Worm (Caenorhabditis elegans) whole organism, late embryonic: ENCODE measurements around the gene fbxa-184.

Source experiments
- F13H6.1 ChIP-seq: sonication (generic microtip); optimal IDR thresholded peaks from 2 replicates; lab custom pipeline; 2016; ENCODE audit warnings: missing genetic modification characterization, missing compliant biosample characterization
- K02D7.2 ChIP-seq: sonication (generic microtip); optimal IDR thresholded peaks from 2 replicates; lab custom pipeline; 2017; ENCODE audit warnings: mild to moderate bottlenecking, missing genetic modification characterization, missing compliant biosample characterization
- T23F11.4 ChIP-seq: fragments of 200-800 bp; sonication (Bioruptor generic); optimal IDR thresholded peaks from 2 replicates; lab custom pipeline; 2018; ENCODE audit warnings: mild to moderate bottlenecking, missing genetic modification characterization, missing compliant biosample characterization
- Y22D7AL.16 ChIP-seq: sonication (generic microtip); optimal IDR thresholded peaks from 2 replicates; lab custom pipeline; 2016; ENCODE audit warnings: missing genetic modification characterization, missing compliant biosample characterization
- ahr-1 ChIP-seq: sonication (generic microtip); optimal IDR thresholded peaks from 2 replicates; lab custom pipeline; 2016; ENCODE audit warnings: missing genetic modification characterization, missing compliant biosample characterization
- ama-1 ChIP-seq: fragments of 150-350 bp; optimal IDR thresholded peaks from 2 replicates; lab custom pipeline; 2014
- ceh-14 ChIP-seq: sonication (generic microtip); optimal IDR thresholded peaks from 2 replicates; lab custom pipeline; 2016; ENCODE audit warnings: missing genotype, missing genetic modification characterization, missing compliant biosample characterization
- ceh-18 ChIP-seq: sonication (generic microtip); optimal IDR thresholded peaks from 2 replicates; lab custom pipeline; 2016; ENCODE audit warnings: missing genetic modification characterization, missing compliant biosample characterization
- ceh-19 ChIP-seq: fragments of 200-800 bp; sonication (Bioruptor generic); optimal IDR thresholded peaks from 2 replicates; lab custom pipeline; 2018; ENCODE audit warnings: mild to moderate bottlenecking, missing genetic modification characterization, missing compliant biosample characterization
- ceh-22 ChIP-seq: sonication (generic microtip); optimal IDR thresholded peaks from 2 replicates; lab custom pipeline; 2017; ENCODE audit warnings: missing biosample characterization, missing genetic modification characterization
- ceh-24 ChIP-seq: sonication (generic microtip); optimal IDR thresholded peaks from 2 replicates; lab custom pipeline; 2016; ENCODE audit warnings: mild to moderate bottlenecking, missing genetic modification characterization, missing compliant biosample characterization
- ceh-30 ChIP-seq: fragments of 150-350 bp; optimal IDR thresholded peaks from 2 replicates; lab custom pipeline; 2014; ENCODE audit warnings: missing biosample characterization, missing genetic modification characterization
- ceh-45 ChIP-seq: fragments of 200-800 bp; sonication (Bioruptor generic); IDR thresholded peaks from 2 replicates; pipeline ENCODE4 v1.3.6; 2022; ENCODE audit warnings: missing genetic modification reagents, missing genetic modification characterization, missing compliant biosample characterization
- ceh-48 ChIP-seq: sonication (generic microtip); optimal IDR thresholded peaks from 2 replicates; lab custom pipeline; 2016; ENCODE audit warnings: missing genetic modification characterization, inconsistent platforms, missing compliant biosample characterization
- che-1 ChIP-seq: sonication (generic microtip); optimal IDR thresholded peaks from 2 replicates; lab custom pipeline; 2016; ENCODE audit warnings: mild to moderate bottlenecking, missing genetic modification characterization, missing compliant biosample characterization
- dmd-4 ChIP-seq: sonication (generic microtip); optimal IDR thresholded peaks from 2 replicates; lab custom pipeline; 2016; ENCODE audit warnings: borderline replicate concordance, missing genetic modification characterization, missing compliant biosample characterization
- elt-2 ChIP-seq: sonication (generic microtip); optimal IDR thresholded peaks from 2 replicates; lab custom pipeline; 2016; ENCODE audit warnings: missing genetic modification reagents, missing genetic modification characterization, missing compliant biosample characterization
- elt-4 ChIP-seq: sonication (generic microtip); optimal IDR thresholded peaks from 2 replicates; lab custom pipeline; 2016; ENCODE audit warnings: missing genetic modification characterization, missing compliant biosample characterization
- ets-4 ChIP-seq: sonication (generic microtip); optimal IDR thresholded peaks from 2 replicates; lab custom pipeline; 2016; ENCODE audit warnings: missing genetic modification characterization, missing compliant biosample characterization
- fax-1 ChIP-seq: sonication (generic microtip); optimal IDR thresholded peaks from 2 replicates; lab custom pipeline; 2016; ENCODE audit warnings: missing genotype, missing genetic modification characterization, missing compliant biosample characterization
- fkh-10 ChIP-seq: fragments of 150-350 bp; optimal IDR thresholded peaks from 2 replicates; lab custom pipeline; 2014; ENCODE audit warnings: missing biosample characterization, missing genetic modification reagents, missing genetic modification characterization
- gmeb-2 ChIP-seq: sonication (generic microtip); optimal IDR thresholded peaks from 2 replicates; lab custom pipeline; 2016; ENCODE audit warnings: missing genetic modification characterization, inconsistent platforms, missing compliant biosample characterization
- hlh-13 ChIP-seq: fragments of 200-800 bp; sonication (Bioruptor generic); optimal IDR thresholded peaks from 2 replicates; lab custom pipeline; 2018; ENCODE audit warnings: mild to moderate bottlenecking, missing genetic modification characterization, missing compliant biosample characterization
- hlh-15 ChIP-seq: sonication (generic microtip); optimal IDR thresholded peaks from 2 replicates; lab custom pipeline; 2016; ENCODE audit warnings: missing genetic modification characterization, missing compliant biosample characterization
- hlh-30 ChIP-seq: sonication (generic microtip); optimal IDR thresholded peaks from 2 replicates; lab custom pipeline; 2017; ENCODE audit warnings: antibody characterized with exemption, missing genetic modification characterization, missing compliant biosample characterization; ENCODE audit not compliant: insufficient read depth
- lim-6 ChIP-seq: sonication (generic microtip); optimal IDR thresholded peaks from 2 replicates; lab custom pipeline; 2016; ENCODE audit warnings: missing genetic modification characterization, missing compliant biosample characterization
- madf-2 ChIP-seq: sonication (generic microtip); optimal IDR thresholded peaks from 2 replicates; lab custom pipeline; 2017; ENCODE audit warnings: missing genetic modification characterization, missing compliant biosample characterization
- mec-3 ChIP-seq: sonication (generic microtip); optimal IDR thresholded peaks from 2 replicates; lab custom pipeline; 2016; ENCODE audit warnings: borderline replicate concordance, missing genetic modification characterization, missing compliant biosample characterization
- nfya-1 ChIP-seq: sonication (generic microtip); optimal IDR thresholded peaks from 2 replicates; lab custom pipeline; 2017; ENCODE audit warnings: missing genetic modification characterization, mild to moderate bottlenecking, missing compliant biosample characterization, antibody characterized with exemption, moderate library complexity
- nhr-11 ChIP-seq: fragments of 150-350 bp; optimal IDR thresholded peaks from 2 replicates; lab custom pipeline; 2014; ENCODE audit warnings: missing biosample characterization, missing genetic modification characterization
- npax-4 ChIP-seq: sonication (generic microtip); optimal IDR thresholded peaks from 2 replicates; lab custom pipeline; 2016; ENCODE audit warnings: missing genetic modification characterization, missing compliant biosample characterization
- odd-2 ChIP-seq: sonication (generic microtip); optimal IDR thresholded peaks from 2 replicates; lab custom pipeline; 2017; ENCODE audit warnings: antibody characterized with exemption, mild to moderate bottlenecking, missing genetic modification characterization, missing compliant biosample characterization
- pha-4 ChIP-seq: fragments of 150-350 bp; optimal IDR thresholded peaks from 2 replicates; lab custom pipeline; 2018; ENCODE audit warnings: missing biosample characterization, missing genetic modification reagents, missing genetic modification characterization
- sdc-2 ChIP-seq: sonication (generic microtip); optimal IDR thresholded peaks from 2 replicates; lab custom pipeline; 2016; ENCODE audit warnings: missing genotype, missing genetic modification characterization, missing compliant biosample characterization
- sox-2 ChIP-seq: fragments of 200-800 bp; sonication (Bioruptor generic); IDR thresholded peaks from 2 replicates; pipeline ENCODE4 v1.3.6; 2022; ENCODE audit warnings: missing genetic modification reagents, missing genetic modification characterization, missing compliant biosample characterization
- tbx-2 ChIP-seq: sonication (generic microtip); optimal IDR thresholded peaks from 2 replicates; lab custom pipeline; 2016; ENCODE audit warnings: missing genetic modification characterization, missing compliant biosample characterization
- unc-3 ChIP-seq, 2 experiments: fragments of 200-800 bp in 1 of 2; sonication (Bioruptor generic) in 1 of 2; sonication (generic microtip) in 1 of 2; conservative IDR thresholded peaks in 1 of 2; optimal IDR thresholded peaks in 1 of 2; 2 replicates each; pipeline versions ENCODE4 v1.3.6 to Lab custom; 2016 to 2022; ENCODE audit warnings: missing compliant biosample characterization in 2 of 2, missing genetic modification characterization in 2 of 2, missing genetic modification reagents in 1 of 2
- unc-42 ChIP-seq: sonication (generic microtip); optimal IDR thresholded peaks from 2 replicates; lab custom pipeline; 2016; ENCODE audit warnings: missing genotype, missing genetic modification characterization, missing compliant biosample characterization

Gene fbxa-184

DNA sequence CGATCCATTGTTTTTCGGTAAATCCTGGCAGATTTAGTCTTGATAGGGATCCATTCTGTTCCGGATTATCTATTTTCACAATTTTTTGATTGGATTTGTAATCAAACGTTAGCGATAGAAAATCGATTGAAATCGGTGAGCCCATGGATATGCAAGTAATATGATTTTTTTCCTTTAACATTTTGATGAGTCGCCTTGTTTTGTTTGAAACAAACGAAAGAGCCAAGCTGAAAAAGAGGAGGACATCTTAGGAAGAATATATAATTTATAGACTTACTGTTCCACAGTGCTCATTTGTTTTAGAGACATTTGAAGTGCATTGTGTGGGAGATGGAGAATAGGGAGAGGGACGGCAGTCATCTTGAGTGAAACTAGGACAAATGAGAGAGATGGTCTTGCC, 21.2 kb upstream of the fbxa-184 start, which contains the start of the genes fbxb-18 and fbxb-19 (continued):
- no peak for TF ChIP-seq madf-2 (tag; lab: Kevin White, UChicago)
- no peak for TF ChIP-seq pha-4 (tag; lab: Kevin White, UChicago)
- no peak for TF ChIP-seq ceh-18
- TF ChIP-seq, all 69 proteins: peak for 0

DNA sequence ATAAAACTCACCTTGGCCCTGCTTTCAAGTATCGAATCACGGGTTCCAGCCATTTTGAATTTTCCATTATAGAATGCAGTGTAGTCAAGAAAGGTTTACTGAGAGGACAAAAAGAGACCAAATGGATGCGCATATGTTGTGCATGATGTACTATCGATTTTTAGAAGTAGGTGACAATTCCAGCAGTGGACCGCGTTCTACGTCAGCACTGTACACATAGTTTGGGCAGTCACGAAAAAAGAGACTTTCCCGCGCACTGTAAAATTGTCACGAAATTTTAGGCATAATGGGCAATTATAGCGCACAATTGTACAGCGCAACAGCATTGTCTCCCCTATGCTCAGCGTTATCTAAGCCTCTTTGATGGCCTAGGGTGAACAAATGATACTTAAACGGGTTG, 19.0 kb upstream of the fbxa-184 start, which contains the start of gene fbxc-22:
TSS of gene fbxc-22 (minus strand) at position 101 of the 400 bp plus-strand sequence.
- TF ChIP-seq madf-2 (tag; lab: Kevin White, UChicago), result no peak
- no peak for TF ChIP-seq ceh-24 (tag; lab: Kevin White, UChicago)
- TF ChIP-seq sox-2 (GFP tag; lab: Robert Waterston, UW), result no peak
- TF ChIP-seq elt-2 (tag; lab: Kevin White, UChicago), result no peak
- no peak for TF ChIP-seq che-1 (tag; lab: Kevin White, UChicago)
- no peak for TF ChIP-seq nhr-11
- no peak for TF ChIP-seq ama-1 (lab: Kevin White, UChicago)
- no peak for TF ChIP-seq hlh-30
- no peak for TF ChIP-seq Y22D7AL.16 (tag; lab: Kevin White, UChicago)
- TF ChIP-seq hlh-15 (tag; lab: Kevin White, UChicago), result no peak
- no peak for TF ChIP-seq ceh-48 (tag; lab: Kevin White, UChicago)

DNA sequence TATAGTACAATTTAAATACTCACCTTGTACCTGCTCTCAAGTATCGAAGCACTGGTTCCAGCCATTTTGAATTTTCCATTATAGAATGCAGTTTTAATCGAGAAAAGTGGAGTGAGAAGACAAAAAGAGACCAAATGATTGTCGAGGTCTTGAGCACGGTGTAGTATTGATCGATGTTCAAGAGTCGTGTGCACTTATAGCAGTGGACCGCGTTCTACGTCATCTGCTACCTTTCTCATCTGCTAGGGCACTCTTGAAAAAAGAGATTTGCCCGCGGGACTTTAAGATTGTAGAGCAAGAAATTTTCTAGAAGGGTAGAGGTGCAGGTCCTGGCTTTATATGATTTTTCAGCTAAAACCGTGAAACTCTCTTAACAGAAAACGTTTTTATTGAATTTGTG, 17.2 kb upstream of the fbxa-184 start, which contains the start of gene fbxc-21:
TSS of gene fbxc-21 (minus strand) at position 101 of the 400 bp plus-strand sequence.
- TF ChIP-seq gmeb-2 (tag; lab: Kevin White, UChicago), result no peak
- TF ChIP-seq madf-2 (tag; lab: Kevin White, UChicago), result no peak
- TF ChIP-seq sox-2 (GFP tag; lab: Robert Waterston, UW), result no peak
- no peak for TF ChIP-seq T23F11.4
- TF ChIP-seq ceh-14 (tag; lab: Kevin White, UChicago), result no peak
- no peak for TF ChIP-seq F13H6.1
- no peak for TF ChIP-seq lim-6

DNA sequence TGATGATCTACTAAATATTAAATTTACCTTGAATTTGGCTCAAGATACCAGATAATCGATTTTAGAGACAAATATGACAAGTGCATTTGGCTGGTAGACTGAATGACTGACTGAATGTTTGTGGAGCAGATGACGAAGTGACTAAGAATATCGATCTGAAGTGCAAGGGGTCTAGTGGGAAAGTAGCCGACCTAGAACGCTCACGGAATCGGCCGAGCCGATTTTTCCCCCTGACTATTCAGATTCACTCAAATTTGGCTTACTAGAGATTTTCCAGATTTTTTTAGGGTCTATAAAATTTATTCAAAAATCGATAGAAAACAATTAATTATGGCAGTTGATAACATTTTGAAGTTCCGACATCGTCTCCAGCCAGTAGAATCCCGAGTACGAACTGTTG, 15.5 kb upstream of the fbxa-184 start, which contains the start of gene fbxc-26:
TSS of gene fbxc-26 (minus strand) at position 101 of the 400 bp plus-strand sequence.
- TF ChIP-seq ceh-19 (GFP tag; lab: Kevin White, UChicago) (no peak), odd-2 (tag; lab: Kevin White, UChicago) (no peak), fax-1 (tag; lab: Kevin White, UChicago) (no peak), dmd-4 (tag; lab: Kevin White, UChicago) (no peak), ceh-18 (no peak), hlh-30 (no peak), fkh-10 (GFP tag; lab: Kevin White, UChicago) (no peak), mec-3 (tag; lab: Kevin White, UChicago) (no peak), unc-42 (no peak), ceh-30 (tag; lab: Kevin White, UChicago) (no peak), hlh-13 (GFP tag; lab: Kevin White, UChicago) (no peak), F13H6.1 (no peak), madf-2 (tag; lab: Kevin White, UChicago) (no peak), unc-3 (GFP tag; conservative IDR thresholded peaks at IDR 0.05; lab: Robert Waterston, UW) (no peak), unc-3 (tag; optimal IDR thresholded peaks at IDR 0.05; lab: Kevin White, UChicago) (no peak), ceh-22 (tag; lab: Kevin White, UChicago) (no peak), nfya-1 (tag; lab: Kevin White, UChicago) (no peak), sox-2 (GFP tag; lab: Robert Waterston, UW) (no peak)

DNA sequence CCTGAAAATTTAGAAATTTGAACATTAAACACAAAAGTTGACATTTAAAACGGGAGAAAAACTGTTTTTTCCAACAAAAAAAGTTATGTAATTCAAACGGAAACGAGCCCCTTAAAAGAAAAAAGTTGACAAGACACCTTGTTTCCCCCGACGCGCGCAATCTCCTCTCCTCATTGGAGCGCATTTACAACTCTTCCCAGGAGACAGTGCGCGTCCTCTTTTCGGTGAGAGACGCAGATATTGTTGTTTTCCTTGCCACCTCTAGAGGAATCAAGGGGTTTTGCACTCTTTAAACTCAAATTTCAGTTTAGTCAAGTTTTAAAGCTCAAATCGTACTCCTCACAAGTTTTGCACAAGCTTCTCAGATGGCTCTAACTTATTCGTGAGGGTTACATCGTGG, 14.2 kb upstream of the fbxa-184 start, which contains the start of gene F58E1.13:
TSS of gene F58E1.13 (minus strand) at position 12 of the 400 bp plus-strand sequence.
- no peak for TF ChIP-seq ceh-45 (GFP tag; lab: Robert Waterston, UW)
- no peak for TF ChIP-seq madf-2 (tag; lab: Kevin White, UChicago)
- no peak for TF ChIP-seq elt-4 (tag; lab: Kevin White, UChicago)
- no peak for TF ChIP-seq pha-4 (tag; lab: Kevin White, UChicago)
- TF ChIP-seq che-1 (tag; lab: Kevin White, UChicago), result no peak
- no peak for TF ChIP-seq ahr-1
- no peak for TF ChIP-seq ceh-19 (GFP tag; lab: Kevin White, UChicago)
- TF ChIP-seq K02D7.2 (tag; lab: Kevin White, UChicago), result no peak
- no peak for TF ChIP-seq tbx-2 (tag; lab: Kevin White, UChicago)
- TF ChIP-seq npax-4 (tag; lab: Kevin White, UChicago), result no peak
- no peak for TF ChIP-seq ets-4 (tag; lab: Kevin White, UChicago)
- no peak for TF ChIP-seq sdc-2 (tag; lab: Kevin White, UChicago)
